Fruit fly (Drosophila melanogaster) whole organism, pupa: ENCODE results near the gene Pgant2.

ENCODE experiments used
- CG10348 ChIP-seq: fragments of 200-800 bp; sonication (Bioruptor generic); IDR thresholded peaks from 2 replicates; pipeline ENCODE4 v1.3.6; 2022; ENCODE audit warnings: missing biosample characterization, missing genetic modification characterization
- CG13204 ChIP-seq: fragments of 200-800 bp; sonication (Bioruptor generic); optimal IDR thresholded peaks from 2 replicates; lab custom pipeline; 2018; ENCODE audit warnings: missing biosample characterization, mild to moderate bottlenecking, missing genetic modification characterization, moderate library complexity
- CG14655 ChIP-seq: fragments of 200-800 bp; sonication (Bioruptor generic); optimal IDR thresholded peaks from 3 replicates; lab custom pipeline; 2017; ENCODE audit warnings: mild to moderate bottlenecking, missing biosample characterization, missing genetic modification reagents, missing genetic modification characterization
- CG15710 ChIP-seq: fragments of 200-800 bp; sonication (Bioruptor generic); optimal IDR thresholded peaks from 2 replicates; lab custom pipeline; 2018; ENCODE audit warnings: missing biosample characterization, mild to moderate bottlenecking, missing genetic modification characterization, moderate library complexity
- CG17806 ChIP-seq: fragments of 200-800 bp; sonication (Bioruptor generic); optimal IDR thresholded peaks from 2 replicates; lab custom pipeline; 2018; ENCODE audit warnings: missing biosample characterization, mild to moderate bottlenecking, missing genetic modification characterization, moderate library complexity
- CG32121 ChIP-seq: fragments of 200-800 bp; sonication (Bioruptor generic); IDR thresholded peaks from 2 replicates; pipeline ENCODE4 v1.3.6; 2022; ENCODE audit warnings: missing biosample characterization, missing genetic modification characterization
- CG34367 ChIP-seq: fragments of 200-800 bp; sonication (Bioruptor generic); optimal IDR thresholded peaks from 2 replicates; lab custom pipeline; 2018; ENCODE audit warnings: missing biosample characterization, mild to moderate bottlenecking, missing genetic modification characterization
- CG4496 ChIP-seq: fragments of 200-800 bp; sonication (Bioruptor generic); IDR thresholded peaks from 3 replicates; pipeline ENCODE4 v1.3.6; 2022; ENCODE audit warnings: missing biosample characterization, missing genetic modification characterization
- CG8159 ChIP-seq: fragments of 200-800 bp; sonication (Bioruptor generic); optimal IDR thresholded peaks from 3 replicates; lab custom pipeline; 2018; ENCODE audit warnings: missing biosample characterization, mild to moderate bottlenecking, missing genetic modification characterization, moderate library complexity
- D1 ChIP-seq: fragments of 200-800 bp; sonication (Bioruptor generic); optimal IDR thresholded peaks from 2 replicates; lab custom pipeline; 2018; ENCODE audit warnings: missing biosample characterization, mild to moderate bottlenecking, missing genetic modification characterization, moderate library complexity
- Ets98B ChIP-seq: fragments of 200-800 bp; sonication (Bioruptor generic); IDR thresholded peaks from 2 replicates; pipeline ENCODE4 v1.3.6; 2022; ENCODE audit warnings: missing biosample characterization, missing genetic modification characterization
- Pif1A ChIP-seq: fragments of 200-800 bp; sonication (Bioruptor generic); optimal IDR thresholded peaks from 3 replicates; lab custom pipeline; 2016; ENCODE audit warnings: missing biosample characterization, missing genetic modification characterization
- Snoo ChIP-seq: fragments of 200-800 bp; sonication (Bioruptor generic); optimal IDR thresholded peaks from 3 replicates; lab custom pipeline; 2017; ENCODE audit warnings: missing biosample characterization, mild to moderate bottlenecking, missing genetic modification characterization, inconsistent platforms
- fd96Ca ChIP-seq: fragments of 200-800 bp; sonication (Bioruptor generic); IDR thresholded peaks from 3 replicates; pipeline ENCODE4 v1.3.6; 2022; ENCODE audit warnings: missing biosample characterization, missing genetic modification characterization

- TF ChIP-seq CG10348 (GFP tag; lab: Robert Waterston, UW) (no peak), Snoo (tag; lab: Kevin White, UChicago) (no peak), CG14655 (GFP tag; lab: Kevin White, UChicago) (peak; percentile 2), Pif1A (GFP tag; lab: Kevin White, UChicago) (no peak), D1 (tag; lab: Kevin White, UChicago) (no peak), CG17806 (tag; lab: Kevin White, UChicago) (no peak), CG8159 (tag; lab: Kevin White, UChicago) (peak; percentile 4), fd96Ca (GFP tag; lab: Robert Waterston, UW) (no peak), CG34367 (tag; lab: Kevin White, UChicago) (no peak), CG4496 (GFP tag; lab: Robert Waterston, UW) (no peak), CG15710 (tag; lab: Kevin White, UChicago) (no peak), CG13204 (GFP tag; lab: Kevin White, UChicago) (no peak), Ets98B (GFP tag; lab: Robert Waterston, UW) (peak; percentile 9; the same call in 1 of the 2 replicates), CG32121 (GFP tag; lab: Robert Waterston, UW) (peak; percentile 59; the same call in 1 of the 2 replicates)
These were observed 2.0 kb upstream of the Pgant2 start for dm6 chr2L:3428419-3429097.
